Worm (Caenorhabditis elegans) whole organism, young adult: ENCODE data around the gene esyt-2.

Source experiments
- B0261.1 ChIP-seq: sonication (generic microtip); optimal IDR thresholded peaks from 2 replicates; lab custom pipeline; 2016; ENCODE audit warnings: mild to moderate bottlenecking, missing genetic modification characterization, moderate library complexity, missing compliant biosample characterization
- B0336.3 ChIP-seq: fragments of 200-800 bp; sonication (Bioruptor generic); IDR thresholded peaks from 2 replicates; pipeline ENCODE4 v1.3.6; 2022; ENCODE audit warnings: missing genetic modification characterization, missing compliant biosample characterization
- C17E4.6 ChIP-seq: fragments of 200-800 bp; sonication (Bioruptor generic); IDR thresholded peaks from 2 replicates; pipeline ENCODE4 v1.3.6; 2022; ENCODE audit warnings: missing genetic modification reagents, missing genetic modification characterization, missing compliant biosample characterization
- F22D6.2 ChIP-seq: sonication (generic microtip); optimal IDR thresholded peaks from 2 replicates; lab custom pipeline; 2016; ENCODE audit warnings: mild to moderate bottlenecking, missing genetic modification characterization, missing compliant biosample characterization
- F33H1.4 ChIP-seq: fragments of 200-800 bp; sonication (Bioruptor generic); IDR thresholded peaks from 2 replicates; pipeline ENCODE4 v1.3.6; 2022; ENCODE audit warnings: missing genetic modification reagents, missing genetic modification characterization, missing compliant biosample characterization
- F57C9.4 ChIP-seq: sonication (generic microtip); optimal IDR thresholded peaks from 2 replicates; lab custom pipeline; 2017; ENCODE audit warnings: mild to moderate bottlenecking, missing genetic modification characterization, missing compliant biosample characterization
- Y53F4B.3 ChIP-seq: fragments of 200-800 bp; sonication (Bioruptor generic); IDR thresholded peaks from 2 replicates; pipeline ENCODE4 v1.3.6; 2022; ENCODE audit warnings: missing genetic modification reagents, missing genetic modification characterization, missing compliant biosample characterization
- Y67H2A.10 ChIP-seq: fragments of 200-800 bp; sonication (Bioruptor generic); conservative IDR thresholded peaks from 2 replicates; pipeline ENCODE4 v1.3.6; 2022; ENCODE audit warnings: missing genetic modification reagents, missing genetic modification characterization, missing compliant biosample characterization
- Y95B8A.8 ChIP-seq: fragments of 200-800 bp; sonication (Bioruptor generic); IDR thresholded peaks from 2 replicates; pipeline ENCODE4 v1.3.6; 2022; ENCODE audit warnings: missing genetic modification reagents, missing genetic modification characterization, missing compliant biosample characterization
- ZK185.1 ChIP-seq: sonication (generic microtip); optimal IDR thresholded peaks from 2 replicates; lab custom pipeline; 2016; ENCODE audit warnings: mild to moderate bottlenecking, missing genetic modification characterization, missing compliant biosample characterization; ENCODE audit not compliant: poor library complexity, severe bottlenecking
- aptf-3 ChIP-seq: fragments of 200-800 bp; sonication (Bioruptor generic); IDR thresholded peaks from 2 replicates; pipeline ENCODE4 v1.3.6; 2022; ENCODE audit warnings: missing genetic modification characterization, missing compliant biosample characterization
- athp-1 ChIP-seq: sonication (generic microtip); optimal IDR thresholded peaks from 2 replicates; lab custom pipeline; 2017; ENCODE audit warnings: mild to moderate bottlenecking, missing genetic modification characterization, missing compliant biosample characterization
- attf-6 ChIP-seq: fragments of 200-800 bp; sonication (Bioruptor generic); IDR thresholded peaks from 2 replicates; pipeline ENCODE4 v1.3.6; 2022; ENCODE audit warnings: missing genetic modification reagents, missing genetic modification characterization, missing compliant biosample characterization
- cebp-1 ChIP-seq, 2 experiments: fragments of 200-800 bp in 1 of 2; sonication (Bioruptor generic) in 1 of 2; sonication (generic microtip) in 1 of 2; IDR thresholded peaks in 1 of 2; optimal IDR thresholded peaks in 1 of 2; 2 replicates each; pipeline versions ENCODE4 v1.3.6 to Lab custom; 2017 to 2022; ENCODE audit warnings: missing compliant biosample characterization in 2 of 2, missing genetic modification characterization in 2 of 2, mild to moderate bottlenecking in 1 of 2, missing genetic modification reagents in 1 of 2, moderate library complexity in 1 of 2
- cebp-2 ChIP-seq: fragments of 200-800 bp; sonication (Bioruptor generic); IDR thresholded peaks from 2 replicates; pipeline ENCODE4 v1.3.6; 2022; ENCODE audit warnings: missing genetic modification characterization, missing compliant biosample characterization
- ceh-27 ChIP-seq: fragments of 200-800 bp; sonication (Bioruptor generic); optimal IDR thresholded peaks from 2 replicates; lab custom pipeline; 2018; ENCODE audit warnings: mild to moderate bottlenecking, missing genetic modification characterization, moderate library complexity, missing compliant biosample characterization
- dox-1 ChIP-seq: fragments of 200-800 bp; sonication (Bioruptor generic); IDR thresholded peaks from 2 replicates; pipeline ENCODE4 v1.3.6; 2022; ENCODE audit warnings: missing genetic modification reagents, missing genetic modification characterization, missing compliant biosample characterization
- dpff-1 ChIP-seq: sonication (generic microtip); optimal IDR thresholded peaks from 2 replicates; lab custom pipeline; 2017; ENCODE audit warnings: mild to moderate bottlenecking, missing genetic modification characterization, missing compliant biosample characterization
- egl-18 ChIP-seq: fragments of 200-800 bp; sonication (Bioruptor generic); IDR thresholded peaks from 2 replicates; pipeline ENCODE4 v1.3.6; 2022; ENCODE audit warnings: missing genetic modification reagents, missing genetic modification characterization, missing compliant biosample characterization
- egl-44 ChIP-seq: fragments of 200-800 bp; sonication (Bioruptor generic); IDR thresholded peaks from 2 replicates; pipeline ENCODE4 v1.3.6; 2022; ENCODE audit warnings: missing genetic modification reagents, missing genetic modification characterization, missing compliant biosample characterization
- ekl-4 ChIP-seq: fragments of 200-800 bp; sonication (Bioruptor generic); IDR thresholded peaks from 2 replicates; pipeline ENCODE4 v1.3.6; 2022; ENCODE audit warnings: missing genetic modification reagents, missing genetic modification characterization, missing compliant biosample characterization
- hlh-26 ChIP-seq: fragments of 200-800 bp; sonication (Bioruptor generic); conservative IDR thresholded peaks from 2 replicates; pipeline ENCODE4 v1.3.6; 2022; ENCODE audit warnings: missing genetic modification reagents, missing genetic modification characterization, missing compliant biosample characterization
- hmg-20 ChIP-seq: fragments of 200-800 bp; sonication (Bioruptor generic); IDR thresholded peaks from 2 replicates; pipeline ENCODE4 v1.3.6; 2022; ENCODE audit warnings: missing genetic modification reagents, missing genetic modification characterization, missing compliant biosample characterization
- hrde-1 ChIP-seq: sonication (generic microtip); optimal IDR thresholded peaks from 2 replicates; lab custom pipeline; 2016; ENCODE audit warnings: missing genetic modification characterization, mild to moderate bottlenecking, missing compliant biosample characterization, moderate library complexity, missing genotype, missing genetic modification reagents, borderline replicate concordance
- hsf-1 ChIP-seq: fragments of 200-800 bp; sonication (Bioruptor generic); IDR thresholded peaks from 2 replicates; pipeline ENCODE4 v1.3.6; 2022; ENCODE audit warnings: missing genetic modification reagents, missing genetic modification characterization, missing compliant biosample characterization
- lag-1 ChIP-seq: fragments of 200-800 bp; sonication (Bioruptor generic); IDR thresholded peaks from 2 replicates; pipeline ENCODE4 v1.3.6; 2022; ENCODE audit warnings: missing genetic modification reagents, missing genetic modification characterization, missing compliant biosample characterization
- let-526 ChIP-seq: fragments of 200-800 bp; sonication (Bioruptor generic); IDR thresholded peaks from 2 replicates; pipeline ENCODE4 v1.3.6; 2022; ENCODE audit warnings: missing genetic modification reagents, missing genetic modification characterization, missing compliant biosample characterization
- lin-26 ChIP-seq: fragments of 200-800 bp; sonication (Bioruptor generic); IDR thresholded peaks from 2 replicates; pipeline ENCODE4 v1.3.6; 2022; ENCODE audit warnings: missing genetic modification reagents, missing genetic modification characterization, missing compliant biosample characterization
- lin-35 ChIP-seq, 3 experiments: fragments of 150-350 bp in 2 of 3; sonication (generic microtip) in 1 of 3; optimal IDR thresholded peaks; 2 replicates each; lab custom pipeline; 2014 to 2018; ENCODE audit warnings: missing biosample characterization in 3 of 3, missing genetic modification characterization in 3 of 3, missing genetic modification reagents in 3 of 3
- lin-40 ChIP-seq: sonication (generic microtip); optimal IDR thresholded peaks from 2 replicates; lab custom pipeline; 2016; ENCODE audit warnings: missing genetic modification characterization, mild to moderate bottlenecking, missing compliant biosample characterization, missing genotype, missing genetic modification reagents
- madf-3 ChIP-seq: fragments of 200-800 bp; sonication (Bioruptor generic); IDR thresholded peaks from 2 replicates; pipeline ENCODE4 v1.3.6; 2022; ENCODE audit warnings: missing genetic modification reagents, missing genetic modification characterization, missing compliant biosample characterization
- madf-6 ChIP-seq: fragments of 200-800 bp; sonication (Bioruptor generic); IDR thresholded peaks from 2 replicates; pipeline ENCODE4 v1.3.6; 2022; ENCODE audit warnings: missing genetic modification reagents, missing genetic modification characterization, missing compliant biosample characterization
- mes-4 ChIP-seq: sonication (generic microtip); optimal IDR thresholded peaks from 2 replicates; lab custom pipeline; 2016; ENCODE audit warnings: missing genotype, missing genetic modification characterization, missing compliant biosample characterization
- mxl-1 ChIP-seq: sonication (generic microtip); optimal IDR thresholded peaks from 2 replicates; lab custom pipeline; 2016; ENCODE audit warnings: missing genetic modification characterization, missing compliant biosample characterization
- nfya-2 ChIP-seq: fragments of 200-800 bp; sonication (Bioruptor generic); IDR thresholded peaks from 2 replicates; pipeline ENCODE4 v1.3.6; 2022; ENCODE audit warnings: missing genetic modification reagents, missing genetic modification characterization, missing compliant biosample characterization
- nfyb-1 ChIP-seq: fragments of 200-800 bp; sonication (Bioruptor generic); IDR thresholded peaks from 2 replicates; pipeline ENCODE4 v1.3.6; 2022; ENCODE audit warnings: missing genetic modification reagents, missing genetic modification characterization, missing compliant biosample characterization
- nhr-120 ChIP-seq: fragments of 200-800 bp; sonication (Bioruptor generic); IDR thresholded peaks from 2 replicates; pipeline ENCODE4 v1.3.6; 2022; ENCODE audit warnings: missing genetic modification characterization, missing compliant biosample characterization
- nhr-90 ChIP-seq: sonication (generic microtip); optimal IDR thresholded peaks from 2 replicates; lab custom pipeline; 2016; ENCODE audit warnings: missing genotype, mild to moderate bottlenecking, missing genetic modification characterization, missing compliant biosample characterization
- rcor-1 ChIP-seq: fragments of 200-800 bp; sonication (Bioruptor generic); IDR thresholded peaks from 2 replicates; pipeline ENCODE4 v1.3.6; 2022; ENCODE audit warnings: missing genetic modification reagents, missing genetic modification characterization, missing compliant biosample characterization
- rec-8 ChIP-seq, 2 experiments: sonication (generic microtip); optimal IDR thresholded peaks; 2 replicates each; lab custom pipeline; 2016; ENCODE audit warnings: mild to moderate bottlenecking in 2 of 2, missing genetic modification characterization in 2 of 2, missing genetic modification reagents in 2 of 2, missing genotype in 2 of 2, missing biosample characterization in 1 of 2, missing compliant biosample characterization in 1 of 2, moderate library complexity in 1 of 2
- snpc-4 ChIP-seq, 5 experiments: fragments of 150-350 bp in 1 of 5; sonication (generic microtip) in 4 of 5; optimal IDR thresholded peaks; 2 replicates each; lab custom pipeline; 2014 to 2018; ENCODE audit warnings: missing genetic modification characterization in 5 of 5, missing biosample characterization in 3 of 5, antibody characterized with exemption in 2 of 5, mild to moderate bottlenecking in 2 of 5, missing compliant biosample characterization in 2 of 5, missing genotype in 2 of 5, moderate library complexity in 2 of 5, missing genetic modification reagents in 1 of 5
- somi-1 ChIP-seq: fragments of 200-800 bp; sonication (Bioruptor generic); optimal IDR thresholded peaks from 2 replicates; lab custom pipeline; 2018; ENCODE audit warnings: mild to moderate bottlenecking, missing genetic modification characterization, missing compliant biosample characterization
- unc-130 ChIP-seq: sonication (generic microtip); optimal IDR thresholded peaks from 2 replicates; lab custom pipeline; 2016; ENCODE audit warnings: missing genetic modification reagents, missing genetic modification characterization, missing compliant biosample characterization
- zim-3 ChIP-seq: sonication (generic microtip); optimal IDR thresholded peaks from 2 replicates; lab custom pipeline; 2017; ENCODE audit warnings: mild to moderate bottlenecking, missing genetic modification characterization, moderate library complexity, missing compliant biosample characterization
- ztf-28 ChIP-seq: fragments of 200-800 bp; sonication (Bioruptor generic); IDR thresholded peaks from 2 replicates; pipeline ENCODE4 v1.3.6; 2022; ENCODE audit warnings: missing genetic modification reagents, missing genetic modification characterization, missing compliant biosample characterization
- ztf-3 ChIP-seq: fragments of 200-800 bp; sonication (Bioruptor generic); optimal IDR thresholded peaks from 2 replicates; lab custom pipeline; 2018; ENCODE audit warnings: mild to moderate bottlenecking, missing genetic modification characterization, missing compliant biosample characterization
- ztf-6 ChIP-seq: fragments of 200-800 bp; sonication (Bioruptor generic); IDR thresholded peaks from 2 replicates; pipeline ENCODE4 v1.3.6; 2022; ENCODE audit warnings: missing genetic modification reagents, missing genetic modification characterization, missing compliant biosample characterization

Gene esyt-2

DNA sequence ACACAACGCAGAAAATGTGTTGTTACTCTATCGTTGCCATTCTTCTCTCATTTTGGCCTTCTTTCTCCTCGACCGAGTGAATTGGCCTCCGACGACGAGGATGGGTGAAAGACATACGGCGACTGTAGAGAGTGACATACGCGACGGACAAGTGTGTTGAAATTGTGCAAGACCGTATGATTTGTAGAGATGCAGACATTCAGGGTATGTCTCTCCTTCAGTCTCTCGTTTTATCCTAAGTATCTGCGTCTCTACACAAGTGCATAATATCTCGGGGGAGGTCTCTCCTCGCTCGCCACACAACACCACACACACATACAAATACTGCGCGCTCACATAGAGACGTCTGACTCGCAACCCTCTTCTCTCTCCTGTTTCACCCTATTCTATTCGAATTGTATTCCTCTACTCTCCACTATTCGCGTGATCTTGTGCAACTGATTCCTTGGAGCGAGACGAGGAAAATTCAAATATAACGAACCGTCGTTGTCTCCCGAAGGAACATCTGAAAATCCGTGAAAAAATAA, 49.4 kb upstream of the esyt-2 start, which contains the start of gene hmg-1.2 (continued):
- TF ChIP-seq unc-130 (GFP tag; lab: Kevin White, UChicago): no peak
- no peak for TF ChIP-seq zim-3 (tag; lab: Kevin White, UChicago)
- no peak for TF ChIP-seq hsf-1 (GFP tag; lab: Robert Waterston, UW)
- TF ChIP-seq ztf-6 (GFP tag; lab: Robert Waterston, UW): no peak
- peak; percentile 74 for TF ChIP-seq cebp-1 (GFP tag; IDR thresholded peaks at IDR 0.05; lab: Robert Waterston, UW)
- peak; percentile 94 for TF ChIP-seq cebp-1 (tag; optimal IDR thresholded peaks at IDR 0.05; lab: Kevin White, UChicago)
- TF ChIP-seq ceh-27 (GFP tag; lab: Kevin White, UChicago): peak; percentile 76
- TF ChIP-seq madf-6 (GFP tag; lab: Robert Waterston, UW): peak; percentile 38; the same call in 1 of the 2 replicates
- no peak for TF ChIP-seq B0261.1
- peak; percentile 11 for TF ChIP-seq snpc-4 (GFP tag; optimal IDR thresholded peaks at IDR 0.05; lab: Kevin White, UChicago)
- TF ChIP-seq snpc-4 (tag; optimal IDR thresholded peaks at IDR 0.05; lab: Kevin White, UChicago): peak in 3 of 4 experiments; percentile 60 to 75 (median 73)
- no peak for TF ChIP-seq dpff-1 (tag; lab: Kevin White, UChicago)
- TF ChIP-seq lin-26 (GFP tag; lab: Robert Waterston, UW): peak; percentile 47; the same call in 1 of the 2 replicates
- peak; percentile 47 for TF ChIP-seq somi-1 (GFP tag; lab: Kevin White, UChicago)
- TF ChIP-seq nhr-90 (tag; lab: Kevin White, UChicago): peak; percentile 49
- no peak for TF ChIP-seq ztf-28 (GFP tag; lab: Robert Waterston, UW)
- no peak for TF ChIP-seq hlh-26 (GFP tag; lab: Robert Waterston, UW)
- TF ChIP-seq let-526 (GFP tag; lab: Robert Waterston, UW): no peak
- TF ChIP-seq attf-6 (GFP tag; lab: Robert Waterston, UW): no peak
- peak in 1 of 3 experiments; percentile 42 for TF ChIP-seq lin-35 (GFP tag; optimal IDR thresholded peaks at IDR 0.05; lab: Kevin White, UChicago)
- no peak for TF ChIP-seq Y95B8A.8 (GFP tag; lab: Robert Waterston, UW)
- TF ChIP-seq egl-44: no peak
- no peak for TF ChIP-seq C17E4.6
- TF ChIP-seq F22D6.2 (tag; lab: Kevin White, UChicago): no peak
- no peak for TF ChIP-seq hmg-20
- TF ChIP-seq rec-8 (tag; optimal IDR thresholded peaks at IDR 0.05; lab: Kevin White, UChicago): no peak
- no peak for TF ChIP-seq F57C9.4 (tag; lab: Kevin White, UChicago)
- TF ChIP-seq F33H1.4 (GFP tag; lab: Robert Waterston, UW): no peak; the same call in 1 of the 2 replicates
- no peak for TF ChIP-seq nfya-2
- no peak for TF ChIP-seq ztf-3 (GFP tag; lab: Kevin White, UChicago)
- no peak for TF ChIP-seq mxl-1 (tag; lab: Kevin White, UChicago)
- TF ChIP-seq lin-40 (tag; lab: Kevin White, UChicago): peak; percentile 85
- no peak for TF ChIP-seq aptf-3
- TF ChIP-seq Y53F4B.3 (GFP tag; lab: Robert Waterston, UW): no peak
- TF ChIP-seq egl-18 (GFP tag; lab: Robert Waterston, UW): 0 out of 2 replicates have a peak, but pooled peaks have one; percentile 35
- no peak for TF ChIP-seq nhr-120 (GFP tag; lab: Robert Waterston, UW)
- peak; percentile 76 for TF ChIP-seq ZK185.1 (tag; lab: Kevin White, UChicago)
- no peak for TF ChIP-seq Y67H2A.10
- TF ChIP-seq cebp-2 (GFP tag; lab: Robert Waterston, UW): no peak
- no peak for TF ChIP-seq hrde-1
- TF ChIP-seq athp-1: peak; percentile 50
- peak; percentile 86 for TF ChIP-seq nfyb-1 (GFP tag; lab: Robert Waterston, UW)
- peak; percentile 85 for TF ChIP-seq B0336.3
- no peak for TF ChIP-seq mes-4 (tag; lab: Kevin White, UChicago)
- no peak for TF ChIP-seq madf-3 (GFP tag; lab: Robert Waterston, UW)
- TF ChIP-seq dox-1 (GFP tag; lab: Robert Waterston, UW): peak; percentile 73
- peak; percentile 47; the same call in 1 of the 2 replicates for TF ChIP-seq rcor-1 (GFP tag; lab: Robert Waterston, UW)
- no peak for TF ChIP-seq lag-1 (GFP tag; lab: Robert Waterston, UW)
- no peak; the same call in 1 of the 2 replicates for TF ChIP-seq ekl-4
